Worm (Caenorhabditis elegans) whole organism, L4 larva: Measurements from ENCODE around the gene dnj-7.
A peak's percentile ranks its signal among the peaks of the same experiment; 100 is the strongest.

Experiments
- nhr-77 ChIP-seq: fragments of 150-350 bp; optimal IDR thresholded peaks from 2 replicates; lab custom pipeline; 2014; ENCODE audit warnings: missing biosample characterization, missing genetic modification characterization
- skn-1 ChIP-seq: fragments of 150-350 bp; optimal IDR thresholded peaks from 2 replicates; lab custom pipeline; 2014; ENCODE audit warnings: missing biosample characterization, missing genetic modification characterization

DNA sequence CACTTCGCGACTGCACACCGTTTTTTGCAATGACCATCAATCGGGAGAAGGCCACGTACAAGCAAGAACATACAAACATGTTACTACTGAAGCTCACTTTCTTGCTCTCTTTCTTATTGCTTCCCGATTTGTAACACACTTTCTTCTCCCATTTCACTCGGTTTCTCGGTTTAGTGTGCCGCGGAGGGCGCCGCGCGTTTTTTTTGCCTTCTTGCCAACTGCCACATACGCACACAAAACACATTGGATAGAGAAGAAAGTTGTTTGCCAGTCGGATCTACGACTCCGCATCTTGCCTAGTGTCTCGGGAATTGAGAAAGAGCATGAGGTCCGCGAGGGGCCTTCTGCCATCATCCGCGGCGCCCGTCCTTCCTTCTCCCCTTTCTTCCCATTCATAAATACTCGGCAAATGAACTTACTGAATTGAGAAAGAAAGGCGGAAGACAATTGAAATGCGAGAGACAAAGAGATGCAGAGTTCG is 40.4 kb downstream of the dnj-7 start:
- TF ChIP-seq skn-1 (no peak), nhr-77 (tag; lab: Kevin White, UChicago) (peak; percentile 33)
